Worm (Caenorhabditis elegans) whole organism, late embryonic: Measurements from ENCODE around the gene tkr-1.

ENCODE experiments used
- dmd-4 ChIP-seq: sonication (generic microtip); optimal IDR thresholded peaks from 2 replicates; lab custom pipeline; 2016; ENCODE audit warnings: borderline replicate concordance, missing genetic modification characterization, missing compliant biosample characterization
- elt-2 ChIP-seq: sonication (generic microtip); optimal IDR thresholded peaks from 2 replicates; lab custom pipeline; 2016; ENCODE audit warnings: missing genetic modification reagents, missing genetic modification characterization, missing compliant biosample characterization
- ets-4 ChIP-seq: sonication (generic microtip); optimal IDR thresholded peaks from 2 replicates; lab custom pipeline; 2016; ENCODE audit warnings: missing genetic modification characterization, missing compliant biosample characterization
- gmeb-2 ChIP-seq: sonication (generic microtip); optimal IDR thresholded peaks from 2 replicates; lab custom pipeline; 2016; ENCODE audit warnings: missing genetic modification characterization, inconsistent platforms, missing compliant biosample characterization
- hlh-13 ChIP-seq: fragments of 200-800 bp; sonication (Bioruptor generic); optimal IDR thresholded peaks from 2 replicates; lab custom pipeline; 2018; ENCODE audit warnings: mild to moderate bottlenecking, missing genetic modification characterization, missing compliant biosample characterization
- hlh-15 ChIP-seq: sonication (generic microtip); optimal IDR thresholded peaks from 2 replicates; lab custom pipeline; 2016; ENCODE audit warnings: missing genetic modification characterization, missing compliant biosample characterization
- madf-2 ChIP-seq: sonication (generic microtip); optimal IDR thresholded peaks from 2 replicates; lab custom pipeline; 2017; ENCODE audit warnings: missing genetic modification characterization, missing compliant biosample characterization
- odd-2 ChIP-seq: sonication (generic microtip); optimal IDR thresholded peaks from 2 replicates; lab custom pipeline; 2017; ENCODE audit warnings: antibody characterized with exemption, mild to moderate bottlenecking, missing genetic modification characterization, missing compliant biosample characterization
- sox-2 ChIP-seq: fragments of 200-800 bp; sonication (Bioruptor generic); IDR thresholded peaks from 2 replicates; pipeline ENCODE4 v1.3.6; 2022; ENCODE audit warnings: missing genetic modification reagents, missing genetic modification characterization, missing compliant biosample characterization
- tbx-7 ChIP-seq: sonication (generic microtip); optimal IDR thresholded peaks from 2 replicates; lab custom pipeline; 2016; ENCODE audit warnings: missing genotype, missing genetic modification characterization, missing compliant biosample characterization
- unc-55 ChIP-seq: sonication (generic microtip); optimal IDR thresholded peaks from 2 replicates; lab custom pipeline; 2017; ENCODE audit warnings: missing biosample characterization, missing genetic modification reagents, missing genetic modification characterization
- zip-5 ChIP-seq: sonication (generic microtip); optimal IDR thresholded peaks from 2 replicates; lab custom pipeline; 2016; ENCODE audit warnings: missing genetic modification characterization, missing compliant biosample characterization

The tkr-1 gene

ce11 chrIII:9433576-9434107, 50.0 kb downstream of the tkr-1 start, which contains the start of gene cpar-1:
Gene cpar-1, plus strand, starts transcription at chrIII:9434057.
- no peak for TF ChIP-seq dmd-4 (tag; lab: Kevin White, UChicago)
- no peak for TF ChIP-seq elt-2 (tag; lab: Kevin White, UChicago)
- TF ChIP-seq unc-55 (GFP tag; lab: Kevin White, UChicago), result no peak
- TF ChIP-seq gmeb-2 (tag; lab: Kevin White, UChicago), result no peak
- TF ChIP-seq zip-5, result no peak
- no peak for TF ChIP-seq madf-2 (tag; lab: Kevin White, UChicago)
- TF ChIP-seq sox-2, result no peak
- TF ChIP-seq odd-2 (tag; lab: Kevin White, UChicago), result no peak

- TF ChIP-seq ets-4 (tag; lab: Kevin White, UChicago), result no peak
- TF ChIP-seq tbx-7 (tag; lab: Kevin White, UChicago), result no peak
- no peak for TF ChIP-seq hlh-15 (tag; lab: Kevin White, UChicago)
- no peak for TF ChIP-seq hlh-13
Measured at ce11 chrIII:9434999-9435398, 51.4 kb downstream of the tkr-1 start.
